Fruit fly (Drosophila melanogaster) ovary, adult (tissue): ENCODE measurements around the gene CG13457.

Experiments used
- CG17801 ChIP-seq: fragments of 200-800 bp; optimal IDR thresholded peaks from 2 replicates; lab custom pipeline; 2019; ENCODE audit warnings: missing biosample characterization, mild to moderate bottlenecking, missing genetic modification characterization, moderate library complexity; ENCODE audit not compliant: partially characterized antibody

The CG13457 gene

dm6 chr3L:15121272-15121671 lies 9.9 kb downstream of the CG13457 start, which contains the start of gene CG32847:
TSS of gene CG32847 (plus strand) at chr3L:15121572.
- TF ChIP-seq CG17801 (GFP tag; lab: Kevin White, UChicago), result no peak

- no peak for TF ChIP-seq CG17801 (GFP tag; lab: Kevin White, UChicago)
Measured at dm6 chr3L:15116536-15116935, 14.6 kb downstream of the CG13457 start, which contains the start of gene Cep135. TSS of gene Cep135 (plus strand) at chr3L:15116737.

dm6 chr3L:15113257-15113656 lies 17.9 kb downstream of the CG13457 start, which contains the start of gene CG13458:
TSS of gene CG13458 (plus strand) at chr3L:15113557.
- TF ChIP-seq CG17801 (GFP tag; lab: Kevin White, UChicago), result no peak

DNA sequence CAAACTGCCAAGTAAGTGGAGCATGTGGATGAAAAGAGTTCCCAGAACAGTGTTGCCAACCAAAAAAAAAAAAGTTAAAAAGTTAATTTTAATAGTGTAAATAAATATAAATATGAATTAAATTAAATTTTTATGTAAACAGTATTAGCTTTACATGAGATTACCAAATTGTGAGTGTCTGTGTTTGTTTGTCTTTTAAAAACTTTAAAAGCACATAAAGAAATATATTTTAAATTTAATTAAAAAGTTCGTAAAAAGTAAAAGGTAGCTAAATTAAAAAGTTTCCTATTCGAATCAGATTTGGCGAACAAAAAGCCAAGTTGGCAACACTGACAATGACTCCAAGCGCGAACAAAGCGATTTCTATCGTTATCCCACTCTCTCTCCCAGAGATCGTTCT lies 22.2 kb downstream of the CG13457 start:
- no peak for TF ChIP-seq CG17801 (GFP tag; lab: Kevin White, UChicago)

dm6 chr3L:15108524-15108923 lies 22.7 kb downstream of the CG13457 start:
- no peak for TF ChIP-seq CG17801 (GFP tag; lab: Kevin White, UChicago)

dm6 chr3L:15107776-15108379 lies 23.3 kb downstream of the CG13457 start:
- TF ChIP-seq CG17801 (GFP tag; lab: Kevin White, UChicago), result peak; percentile 76

- no peak for TF ChIP-seq CG17801 (GFP tag; lab: Kevin White, UChicago)
Measured at dm6 chr3L:15107158-15107775, 23.9 kb downstream of the CG13457 start.

DNA sequence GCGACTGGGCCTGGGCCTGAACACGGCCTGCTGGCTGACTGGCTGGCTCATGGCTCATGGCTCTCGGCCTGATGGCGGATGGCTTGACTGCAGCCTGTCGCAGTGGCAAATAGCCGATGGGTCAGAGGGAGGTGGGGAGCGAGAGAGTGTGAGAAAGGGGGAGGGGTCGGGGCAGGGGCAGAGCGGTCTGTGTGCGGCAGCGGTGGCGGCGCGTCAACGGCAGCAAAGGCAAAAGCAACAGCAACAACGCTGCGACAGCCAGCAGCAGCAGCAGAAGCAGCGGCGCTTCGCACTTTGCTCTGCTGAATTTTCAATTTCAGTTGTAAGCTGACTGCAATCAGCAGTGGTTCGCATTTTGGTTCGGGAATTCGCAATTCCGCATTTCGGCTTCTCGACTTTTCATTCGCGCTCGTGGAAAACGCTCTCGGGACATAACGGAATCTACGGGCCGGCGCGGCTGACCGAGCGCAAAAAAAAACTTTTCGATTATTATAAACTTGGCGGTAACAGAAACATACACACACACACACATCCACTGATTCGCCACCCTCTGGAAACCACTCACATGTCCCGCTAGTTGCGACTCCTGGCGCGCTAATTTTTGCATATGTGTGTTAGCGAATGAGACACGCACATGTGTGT lies 25.5 kb downstream of the CG13457 start, which contains the start of gene CG45071:
CG45071 (plus strand) TSS at position 317 of the 642 bp plus-strand sequence.
- no peak for TF ChIP-seq CG17801 (GFP tag; lab: Kevin White, UChicago)

- no peak for TF ChIP-seq CG17801 (GFP tag; lab: Kevin White, UChicago)
Measured at dm6 chr3L:15104849-15105555, 26.2 kb downstream of the CG13457 start.

DNA sequence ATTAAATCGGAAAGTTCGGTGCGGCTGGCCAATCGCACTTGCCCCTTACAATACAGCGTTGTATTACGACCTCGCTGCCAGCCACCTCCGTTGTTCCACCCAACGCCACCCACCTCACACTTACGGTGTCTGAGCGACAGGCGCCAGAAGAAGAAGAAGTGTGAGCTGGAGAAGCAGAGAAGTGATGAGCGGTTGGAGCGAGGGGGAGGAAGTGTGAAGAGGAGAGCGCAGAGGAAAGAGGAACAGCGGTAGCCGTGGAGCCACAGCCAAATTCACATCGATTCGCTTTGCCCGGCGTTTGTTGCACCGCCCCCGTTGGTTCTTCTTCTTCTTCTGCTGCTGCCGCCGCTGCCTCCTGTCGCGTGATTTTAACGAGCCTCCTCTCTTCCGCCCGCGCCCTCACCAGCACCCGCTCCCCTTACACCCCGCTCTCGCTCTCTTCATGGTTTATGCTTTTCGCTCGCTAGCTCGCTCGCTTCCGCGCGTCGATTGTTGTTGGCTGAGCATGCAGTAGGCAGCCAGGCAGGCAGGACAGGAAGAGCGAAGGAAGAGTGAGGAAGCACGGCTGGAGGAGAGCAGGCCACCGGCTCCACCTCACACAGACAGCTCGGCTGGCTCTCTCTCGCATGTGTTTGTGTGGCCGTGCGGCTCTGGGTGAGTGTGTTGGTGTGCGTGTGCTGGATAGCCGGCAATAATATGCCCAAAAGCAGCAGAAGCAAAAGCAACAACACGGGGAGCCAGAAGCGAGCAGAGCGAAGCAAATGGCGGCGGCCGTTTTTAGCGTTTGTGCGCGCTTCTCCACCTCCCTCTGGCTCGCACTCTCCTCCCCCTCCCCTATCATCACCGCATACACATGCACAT lies 27.0 kb downstream of the CG13457 start:
- no peak for TF ChIP-seq CG17801 (GFP tag; lab: Kevin White, UChicago)

DNA sequence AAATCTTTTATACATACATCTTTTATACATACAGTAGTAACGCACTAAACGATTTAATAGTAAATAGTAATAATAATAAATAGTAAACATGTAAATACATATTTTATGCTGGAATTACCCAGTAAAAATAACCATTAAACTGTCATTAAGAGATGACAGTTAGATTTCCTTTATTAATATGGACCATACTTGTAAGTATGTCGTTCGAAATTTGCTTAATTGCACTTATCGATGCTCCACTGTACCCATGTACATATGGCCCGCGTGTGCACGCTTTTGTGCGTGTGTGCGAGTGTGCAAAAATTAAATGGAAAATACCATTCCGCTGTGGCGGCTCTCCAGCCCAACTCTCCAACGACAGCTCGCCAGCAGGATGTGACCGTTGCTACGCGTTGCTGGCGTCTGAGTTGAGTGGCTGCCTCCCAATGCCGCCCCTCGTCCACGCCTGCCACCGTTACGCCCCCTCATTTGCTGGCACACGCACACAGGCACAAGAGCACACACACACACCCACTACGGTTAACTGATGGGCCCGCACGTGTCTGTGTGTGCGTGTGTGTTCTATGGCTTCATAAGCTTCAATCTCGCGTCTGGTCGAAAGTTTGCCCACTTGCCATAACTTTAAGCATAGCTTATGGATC lies 28.4 kb downstream of the CG13457 start:
- no peak for TF ChIP-seq CG17801 (GFP tag; lab: Kevin White, UChicago)

DNA sequence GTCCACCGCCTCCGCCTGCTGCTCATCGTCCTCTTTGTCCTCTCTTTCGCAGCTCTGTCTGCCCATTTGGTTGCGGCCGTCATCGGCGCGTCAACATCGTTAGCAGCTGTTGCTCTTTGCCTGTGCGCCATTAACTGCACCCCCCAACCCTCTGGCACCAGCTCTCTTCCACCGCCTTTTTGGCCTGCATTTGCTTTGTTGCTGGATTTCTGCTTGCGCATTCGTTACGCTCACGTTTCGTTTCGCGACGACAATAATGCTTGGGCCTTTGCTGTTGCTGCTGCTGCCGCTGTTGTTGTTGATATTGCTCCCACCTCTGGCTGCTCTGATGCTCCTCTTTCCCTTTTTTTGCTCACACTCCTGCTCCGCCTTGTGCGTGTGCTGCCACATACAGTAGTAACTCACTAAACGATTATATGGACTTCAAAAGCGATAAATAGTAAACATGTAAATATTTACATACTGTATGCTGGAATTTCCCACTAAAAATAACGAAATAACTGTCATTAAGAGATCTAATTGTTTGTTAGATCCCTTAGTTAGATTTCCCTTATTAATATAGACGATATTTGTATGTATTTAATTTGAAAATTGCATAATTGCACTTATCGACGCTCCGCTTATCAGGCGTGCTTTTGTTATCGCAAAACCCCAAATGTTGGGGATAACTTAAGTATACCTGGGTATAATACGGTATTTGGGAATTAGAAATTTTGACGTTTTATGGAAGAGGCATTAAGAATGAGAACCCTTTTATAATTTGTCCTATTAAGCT lies 29.4 kb downstream of the CG13457 start:
- TF ChIP-seq CG17801 (GFP tag; lab: Kevin White, UChicago), result no peak

DNA sequence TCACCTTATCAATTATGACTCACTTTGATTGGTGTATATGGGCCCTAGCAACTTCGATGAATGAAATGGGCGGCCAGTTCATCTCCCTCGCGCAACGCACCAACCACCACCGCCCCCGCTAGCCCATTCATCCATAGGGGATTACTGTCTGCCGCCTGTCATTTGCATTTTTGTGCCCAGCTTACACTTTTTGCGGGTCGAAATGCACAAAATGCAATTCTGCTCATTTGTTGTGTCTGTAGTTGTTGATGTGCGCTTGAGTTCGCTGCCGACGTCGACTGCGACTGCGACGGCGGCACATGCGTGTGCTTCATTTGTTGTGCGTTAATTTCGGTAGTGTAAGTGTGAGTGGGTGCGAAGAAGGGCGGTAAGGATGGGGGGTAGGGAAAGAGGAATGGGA lies 30.2 kb downstream of the CG13457 start:
- no peak for TF ChIP-seq CG17801 (GFP tag; lab: Kevin White, UChicago)
